Worm (Caenorhabditis elegans) whole organism, early embryonic: ENCODE measurements around the gene ras-1.

Experiments used
- hmg-4 ChIP-seq: fragments of 200-800 bp; sonication (Bioruptor generic); optimal IDR thresholded peaks from 2 replicates; lab custom pipeline; 2018; ENCODE audit warnings: mild to moderate bottlenecking, missing genetic modification characterization, missing compliant biosample characterization
- pes-1 ChIP-seq: fragments of 200-800 bp; sonication (Bioruptor generic); IDR thresholded peaks from 2 replicates; pipeline ENCODE4 v1.3.6; 2022; ENCODE audit warnings: missing genetic modification reagents, missing genetic modification characterization, missing compliant biosample characterization
- scrt-1 ChIP-seq: fragments of 200-800 bp; sonication (Bioruptor generic); IDR thresholded peaks from 2 replicates; pipeline ENCODE4 v1.3.6; 2022; ENCODE audit warnings: missing genetic modification characterization, missing compliant biosample characterization

- no peak for TF ChIP-seq pes-1 (GFP tag; lab: Robert Waterston, UW)
- no peak for TF ChIP-seq hmg-4 (GFP tag; lab: Kevin White, UChicago)
- TF ChIP-seq scrt-1 (GFP tag; lab: Robert Waterston, UW): no peak
These were observed 5.6 kb downstream of the ras-1 start for ce11 chrII:12346289-12346989.
